Worm (Caenorhabditis elegans) whole organism, L2 larva: ENCODE data around the gene F08D12.7.

Experiments
- lin-11 ChIP-seq: fragments of 150-350 bp; sonication (generic microtip); optimal IDR thresholded peaks from 2 replicates; lab custom pipeline; 2014; ENCODE audit warnings: missing biosample characterization, missing genetic modification characterization, inconsistent platforms, mixed read lengths
- nhr-237 ChIP-seq: fragments of 150-350 bp; optimal IDR thresholded peaks from 2 replicates; lab custom pipeline; 2014; ENCODE audit warnings: missing biosample characterization, missing genetic modification characterization
- ztf-4 ChIP-seq: fragments of 150-350 bp; optimal IDR thresholded peaks from 2 replicates; lab custom pipeline; 2014; ENCODE audit warnings: missing biosample characterization, missing genetic modification characterization

ce11 chrII:2780804-2781203, 11.9 kb upstream of the F08D12.7 start:
- TF ChIP-seq lin-11 (tag; lab: Kevin White, UChicago) = no peak
- no peak for TF ChIP-seq nhr-237
- TF ChIP-seq ztf-4 (tag; lab: Kevin White, UChicago) = no peak
